Worm (Caenorhabditis elegans): ENCODE results near the gene R02F11.10.

DNA sequence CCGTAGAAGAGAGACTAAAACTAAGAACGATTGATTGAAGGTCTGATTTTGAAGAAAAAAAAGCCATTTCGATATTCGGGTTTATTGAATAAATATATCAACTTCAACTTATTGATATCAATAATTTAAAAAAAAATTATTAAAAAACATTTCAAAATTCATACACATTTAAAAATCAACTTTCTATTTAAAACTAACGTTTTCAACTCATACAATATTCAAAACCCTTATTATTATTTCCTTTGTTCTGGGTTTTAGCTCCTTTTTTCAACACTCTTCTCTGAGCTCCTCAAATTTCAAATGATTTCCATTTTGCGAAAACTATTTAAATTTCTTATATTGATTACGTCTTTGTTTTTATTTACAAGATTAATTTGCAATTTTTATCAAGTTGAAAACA lies 43.7 kb upstream of the R02F11.10 start, which contains the start of gene C18G1.7:
- TF ChIP-seq flt-1 (GFP tag; IDR thresholded peaks at IDR 0.05) (no peak), pes-1 (GFP tag; IDR thresholded peaks at IDR 0.05) (no peak), sea-1 (GFP tag; conservative IDR thresholded peaks at IDR 0.05) (no peak), ceh-13 (GFP tag; optimal IDR thresholded peaks at IDR 0.05) (no peak), tbx-37 (GFP tag; conservative IDR thresholded peaks at IDR 0.05) (no peak), ets-7 (tag; optimal IDR thresholded peaks at IDR 0.05) (no peak), aly-1 (tag; optimal IDR thresholded peaks at IDR 0.05) (no peak), F13C5.2 (tag; optimal IDR thresholded peaks at IDR 0.05) (no peak), ama-1 (optimal IDR thresholded peaks at IDR 0.05) (no peak), ceh-36 (tag; optimal IDR thresholded peaks at IDR 0.05) (no peak), tbx-11 (GFP tag; IDR thresholded peaks at IDR 0.05) (no peak), B0310.2 (tag; optimal IDR thresholded peaks at IDR 0.05) (no peak), scrt-1 (GFP tag; IDR thresholded peaks at IDR 0.05) (no peak), hnd-1 (tag; optimal IDR thresholded peaks at IDR 0.05) (no peak)
